Worm (Caenorhabditis elegans): ENCODE results near the gene srw-66.
A peak's percentile ranks its signal among the peaks of the same experiment; 100 is the strongest.

srw-66 gene

ce11 chrII:1315245-1315644 lies 43.5 kb upstream of the srw-66 start:
- TF ChIP-seq nfya-1 (tag; optimal IDR thresholded peaks at IDR 0.05; ENCODE audit: insufficient read depth) (no peak), unc-62 (GFP tag; optimal IDR thresholded peaks at IDR 0.05) (no peak), elt-2 (tag; optimal IDR thresholded peaks at IDR 0.05) (peak; percentile 52), egl-27 (tag; optimal IDR thresholded peaks at IDR 0.05) (no peak), elt-3 (tag; optimal IDR thresholded peaks at IDR 0.05) (peak in 1 of 3 experiments; percentile 5), ceh-16 (tag; optimal IDR thresholded peaks at IDR 0.05) (no peak), nhr-77 (tag; optimal IDR thresholded peaks at IDR 0.05) (no peak), fkh-10 (GFP tag; optimal IDR thresholded peaks at IDR 0.05) (no peak), nhr-23 (tag; optimal IDR thresholded peaks at IDR 0.05) (no peak), nhr-11 (tag; optimal IDR thresholded peaks at IDR 0.05) (no peak), ceh-9 (tag; optimal IDR thresholded peaks at IDR 0.05) (no peak), nhr-25 (tag; optimal IDR thresholded peaks at IDR 0.05) (no peak), aly-2 (tag; optimal IDR thresholded peaks at IDR 0.05) (no peak), hmg-11 (tag; optimal IDR thresholded peaks at IDR 0.05) (no peak)

- TF ChIP-seq elt-2 (tag; optimal IDR thresholded peaks at IDR 0.05) = no peak
- peak; percentile 42 for TF ChIP-seq pha-4 (tag; optimal IDR thresholded peaks at IDR 0.05)
- TF ChIP-seq fos-1 (tag; optimal IDR thresholded peaks at IDR 0.05) = no peak
- no peak for TF ChIP-seq aly-2 (tag; optimal IDR thresholded peaks at IDR 0.05)
- no peak for TF ChIP-seq ZK546.5 (tag; optimal IDR thresholded peaks at IDR 0.05)
- TF ChIP-seq jun-1 (tag; optimal IDR thresholded peaks at IDR 0.05) = no peak
- TF ChIP-seq ceh-9 (tag; optimal IDR thresholded peaks at IDR 0.05) = no peak
- no peak for TF ChIP-seq elt-3 (tag; optimal IDR thresholded peaks at IDR 0.05)
- TF ChIP-seq ztf-11 (tag; optimal IDR thresholded peaks at IDR 0.05) = no peak
- no peak for TF ChIP-seq mml-1 (tag; optimal IDR thresholded peaks at IDR 0.05)
- no peak for TF ChIP-seq ceh-82 (tag; optimal IDR thresholded peaks at IDR 0.05)
- TF ChIP-seq egl-27 (tag; optimal IDR thresholded peaks at IDR 0.05) = no peak
- no peak for TF ChIP-seq R02D3.7 (tag; optimal IDR thresholded peaks at IDR 0.05)
- TF ChIP-seq egl-5 (tag; optimal IDR thresholded peaks at IDR 0.05) = no peak
- TF ChIP-seq nhr-23 (tag; optimal IDR thresholded peaks at IDR 0.05) = no peak
- no peak for TF ChIP-seq nhr-25 (tag; optimal IDR thresholded peaks at IDR 0.05)
- peak; percentile 58 for TF ChIP-seq lin-39 (tag; optimal IDR thresholded peaks at IDR 0.05)
- TF ChIP-seq nhr-28 (tag; optimal IDR thresholded peaks at IDR 0.05) = no peak
- no peak for TF ChIP-seq nhr-67 (tag; optimal IDR thresholded peaks at IDR 0.05)
- TF ChIP-seq nhr-237 (tag; optimal IDR thresholded peaks at IDR 0.05) = no peak
- peak; percentile 71 for TF ChIP-seq lin-15B (tag; optimal IDR thresholded peaks at IDR 0.05)
- TF ChIP-seq ceh-28 (tag; optimal IDR thresholded peaks at IDR 0.05) = no peak
- no peak for TF ChIP-seq zag-1 (tag; optimal IDR thresholded peaks at IDR 0.05)
- TF ChIP-seq sea-2 (GFP tag; optimal IDR thresholded peaks at IDR 0.05) = no peak
- TF ChIP-seq snpc-4 (tag; optimal IDR thresholded peaks at IDR 0.05) = no peak
- TF ChIP-seq hmg-11 (tag; optimal IDR thresholded peaks at IDR 0.05) = peak; percentile 14
- TF ChIP-seq ama-1 (optimal IDR thresholded peaks at IDR 0.05) = peak; percentile 6
- TF ChIP-seq nfya-1 (tag; optimal IDR thresholded peaks at IDR 0.05; ENCODE audit: insufficient read depth) = peak; percentile 46
- TF ChIP-seq ceh-16 (tag; optimal IDR thresholded peaks at IDR 0.05) = no peak
- TF ChIP-seq pqm-1 (tag; optimal IDR thresholded peaks at IDR 0.05) = no peak
- TF ChIP-seq mdl-1 (tag; optimal IDR thresholded peaks at IDR 0.05) = no peak
- TF ChIP-seq skn-1 (tag; optimal IDR thresholded peaks at IDR 0.05) = no peak
- no peak for TF ChIP-seq eor-1 (tag; optimal IDR thresholded peaks at IDR 0.05)
- TF ChIP-seq tbx-2 (tag; optimal IDR thresholded peaks at IDR 0.05) = no peak
- TF ChIP-seq lsy-12 (tag; optimal IDR thresholded peaks at IDR 0.05) = peak; percentile 13
- TF ChIP-seq nhr-11 (tag; optimal IDR thresholded peaks at IDR 0.05) = no peak
- no peak for TF ChIP-seq nhr-77 (tag; optimal IDR thresholded peaks at IDR 0.05)
- no peak for TF ChIP-seq unc-39 (tag; optimal IDR thresholded peaks at IDR 0.05)
- no peak for TF ChIP-seq unc-62 (GFP tag; optimal IDR thresholded peaks at IDR 0.05)
- TF ChIP-seq elt-1 (tag; optimal IDR thresholded peaks at IDR 0.05) = no peak
- TF ChIP-seq nhr-12 (tag; optimal IDR thresholded peaks at IDR 0.05) = no peak
- TF ChIP-seq ztf-4 (tag; optimal IDR thresholded peaks at IDR 0.05) = no peak
- no peak for TF ChIP-seq fkh-10 (GFP tag; optimal IDR thresholded peaks at IDR 0.05)
- no peak for TF ChIP-seq nhr-76 (tag; optimal IDR thresholded peaks at IDR 0.05)
- TF ChIP-seq nhr-43 (tag; optimal IDR thresholded peaks at IDR 0.05; ENCODE audit: poor library complexity, severe bottlenecking) = no peak
- TF ChIP-seq fkh-2 (tag; optimal IDR thresholded peaks at IDR 0.05) = no peak
- TF ChIP-seq daf-12 (tag; optimal IDR thresholded peaks at IDR 0.05) = no peak
Observed at ce11 chrII:1309892-1310516, 38.3 kb upstream of the srw-66 start, which contains the start of the genes alh-6 and fcho-1. TSS of gene alh-6 (minus strand) at chrII:1310133. TSS of gene fcho-1 (plus strand) at chrII:1310515.

All from whole organism, L3 larva.